Fruit fly (Drosophila melanogaster): ENCODE results near the gene UGP.

DNA sequence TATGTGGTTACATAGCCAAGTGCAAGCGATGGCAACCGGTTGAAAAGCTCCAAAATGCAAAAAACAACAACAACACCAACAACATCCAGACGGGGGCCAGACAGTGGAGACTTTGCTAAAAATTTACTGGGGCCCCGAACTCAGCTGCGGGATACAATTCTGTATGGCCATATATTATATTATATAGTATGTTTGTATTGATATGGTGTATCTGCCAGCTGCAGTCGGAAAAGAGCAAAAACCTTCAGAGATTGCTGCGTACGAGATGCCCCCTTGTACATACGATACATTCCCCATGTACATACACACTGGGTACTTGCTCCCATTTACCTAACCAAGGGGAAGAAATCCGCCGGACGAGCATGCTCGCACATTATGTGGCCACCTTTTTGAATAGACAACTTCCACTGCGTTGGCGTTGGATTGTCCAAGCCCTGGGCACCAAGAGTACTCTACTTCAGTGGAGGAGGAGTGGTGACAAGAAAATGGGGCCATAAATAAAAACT lies 21.7 kb upstream of the UGP start:
- TF ChIP-seq psq (optimal IDR thresholded peaks at IDR 0.05) (no peak), Myc (optimal IDR thresholded peaks at IDR 0.05) (no peak), h (optimal IDR thresholded peaks at IDR 0.05) (no peak), insv (optimal IDR thresholded peaks at IDR 0.05) (no peak)

Data from Kc167 (cell line).